Fruit fly (Drosophila melanogaster): ENCODE data around the gene ctrip.
A peak's percentile ranks its signal among the peaks of the same experiment; 100 is the strongest.

The ctrip gene

DNA sequence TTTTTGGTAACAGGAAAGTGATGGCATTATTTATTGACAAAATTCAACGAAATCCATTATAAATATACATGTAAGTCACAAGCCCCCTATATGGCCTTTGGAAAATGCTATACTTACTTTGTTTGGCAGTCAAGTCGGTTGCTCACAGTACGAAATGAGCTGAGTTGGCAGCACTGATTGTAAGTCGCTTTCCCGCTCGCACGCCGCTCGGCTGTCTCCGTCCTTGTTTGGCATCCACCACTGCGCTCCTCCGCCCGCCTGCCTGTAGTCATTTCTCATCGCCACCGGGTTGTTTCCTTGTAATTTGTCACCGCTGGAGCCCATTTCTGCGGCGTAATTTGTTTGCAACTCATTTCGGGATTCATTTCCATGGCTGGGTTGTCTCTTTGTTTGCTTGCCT, 21.7 kb upstream of the ctrip start (continued):
- no peak for TF ChIP-seq CG12104 (GFP tag; optimal IDR thresholded peaks at IDR 0.05)
- no peak; the same call in 1 of the 2 replicates for TF ChIP-seq bbx (GFP tag; IDR thresholded peaks at IDR 0.05; ENCODE audit: partially characterized antibody)
- no peak for TF ChIP-seq CG13424 (tag; optimal IDR thresholded peaks at IDR 0.05)
- TF ChIP-seq sens (GFP tag), result peak; percentile 53
- TF ChIP-seq CG30431 (GFP tag; optimal IDR thresholded peaks at IDR 0.05), result no peak
- no peak for TF ChIP-seq her (GFP tag; optimal IDR thresholded peaks at IDR 0.05)
- TF ChIP-seq HmgD (GFP tag; optimal IDR thresholded peaks at IDR 0.05), result no peak
- no peak for TF ChIP-seq ara (GFP tag; IDR thresholded peaks at IDR 0.05)
- no peak for TF ChIP-seq Awh (GFP tag; IDR thresholded peaks at IDR 0.05)
- no peak for TF ChIP-seq Lpt (GFP tag; optimal IDR thresholded peaks at IDR 0.05)
- TF ChIP-seq CG18764 (GFP tag; optimal IDR thresholded peaks at IDR 0.05), result no peak
- TF ChIP-seq CG12942 (GFP tag; optimal IDR thresholded peaks at IDR 0.05), result no peak
- TF ChIP-seq Atf-2 (GFP tag; optimal IDR thresholded peaks at IDR 0.05), result no peak
- no peak for TF ChIP-seq Myb (GFP tag; optimal IDR thresholded peaks at IDR 0.05)
- TF ChIP-seq crol (GFP tag; IDR thresholded peaks at IDR 0.05), result peak; percentile 61
- TF ChIP-seq C15 (GFP tag; IDR thresholded peaks at IDR 0.05), result no peak
- no peak for TF ChIP-seq CG17829 (tag; optimal IDR thresholded peaks at IDR 0.05)
- no peak for TF ChIP-seq CG12391 (tag; optimal IDR thresholded peaks at IDR 0.05)
- TF ChIP-seq dmrt99B (tag; optimal IDR thresholded peaks at IDR 0.05), result no peak
- TF ChIP-seq Six4 (GFP tag; optimal IDR thresholded peaks at IDR 0.05), result no peak
- TF ChIP-seq CG10147 (GFP tag; optimal IDR thresholded peaks at IDR 0.05), result no peak
- TF ChIP-seq CG10462 (GFP tag; optimal IDR thresholded peaks at IDR 0.05), result no peak
- no peak for TF ChIP-seq CG8388 (GFP tag; optimal IDR thresholded peaks at IDR 0.05)
- TF ChIP-seq crp (GFP tag; optimal IDR thresholded peaks at IDR 0.05), result no peak
- no peak for TF ChIP-seq Dll (GFP tag; IDR thresholded peaks at IDR 0.05; ENCODE audit: partially characterized antibody)
- no peak for TF ChIP-seq TFAM (GFP tag; optimal IDR thresholded peaks at IDR 0.05)
- TF ChIP-seq CG11247 (GFP tag; IDR thresholded peaks at IDR 0.05), result no peak
- TF ChIP-seq bigmax (GFP tag; optimal IDR thresholded peaks at IDR 0.05), result no peak
- no peak for TF ChIP-seq CG15479 (GFP tag; optimal IDR thresholded peaks at IDR 0.05)
- no peak for TF ChIP-seq CG11085 (GFP tag; IDR thresholded peaks at IDR 0.05)
- TF ChIP-seq aop (GFP tag; IDR thresholded peaks at IDR 0.05), result no peak
- no peak for TF ChIP-seq Hr3 (GFP tag; optimal IDR thresholded peaks at IDR 0.05)
- TF ChIP-seq NK7.1 (GFP tag; optimal IDR thresholded peaks at IDR 0.05), result no peak
- TF ChIP-seq CG17912 (GFP tag; optimal IDR thresholded peaks at IDR 0.05), result no peak
- TF ChIP-seq CG32767 (GFP tag; IDR thresholded peaks at IDR 0.05), result no peak
- no peak for TF ChIP-seq sqz (GFP tag; optimal IDR thresholded peaks at IDR 0.05)
- no peak for TF ChIP-seq fd96Cb (tag; optimal IDR thresholded peaks at IDR 0.05)
- peak; percentile 83 for TF ChIP-seq Nf-YC (tag; optimal IDR thresholded peaks at IDR 0.05)
- no peak for TF ChIP-seq Stat92E (GFP tag; optimal IDR thresholded peaks at IDR 0.05)
- no peak for TF ChIP-seq Dfd (GFP tag; optimal IDR thresholded peaks at IDR 0.05)
- TF ChIP-seq CoRest (tag; optimal IDR thresholded peaks at IDR 0.05), result no peak
- TF ChIP-seq ken (GFP tag; IDR thresholded peaks at IDR 0.05), result no peak
- TF ChIP-seq schlank (tag; optimal IDR thresholded peaks at IDR 0.05), result no peak
- no peak for TF ChIP-seq CG12071 (GFP tag; optimal IDR thresholded peaks at IDR 0.05)
- no peak for TF ChIP-seq CG11696 (GFP tag; IDR thresholded peaks at IDR 0.05)
- TF ChIP-seq eve (GFP tag; optimal IDR thresholded peaks at IDR 0.05), result no peak
- TF ChIP-seq HHEX (GFP tag; optimal IDR thresholded peaks at IDR 0.05), result no peak
- no peak for TF ChIP-seq row (GFP tag; IDR thresholded peaks at IDR 0.05)
- peak; percentile 82 for TF ChIP-seq CG1832 (GFP tag; optimal IDR thresholded peaks at IDR 0.05)
- TF ChIP-seq Dref (GFP tag; IDR thresholded peaks at IDR 0.05), result no peak
- peak; percentile 81 for TF ChIP-seq Nf-YB (GFP tag; optimal IDR thresholded peaks at IDR 0.05)
- TF ChIP-seq eyg (GFP tag; optimal IDR thresholded peaks at IDR 0.05), result no peak
